Fruit fly (Drosophila melanogaster) whole organism, prepupa: ENCODE results near the gene ppk20.

Experiments
- CG10669 ChIP-seq: fragments of 200-800 bp; sonication (Bioruptor generic); optimal IDR thresholded peaks from 3 replicates; lab custom pipeline; 2018; ENCODE audit warnings: missing biosample characterization, mild to moderate bottlenecking, missing genetic modification characterization, moderate library complexity
- CG3032 ChIP-seq: fragments of 200-800 bp; optimal IDR thresholded peaks from 2 replicates; lab custom pipeline; 2019; ENCODE audit warnings: missing biosample characterization, mild to moderate bottlenecking, missing genetic modification characterization, moderate library complexity
- CG32006 ChIP-seq: fragments of 200-800 bp; sonication (Bioruptor generic); optimal IDR thresholded peaks from 3 replicates; lab custom pipeline; 2017; ENCODE audit warnings: missing biosample characterization, mild to moderate bottlenecking, missing genetic modification characterization
- CG6163 ChIP-seq: fragments of 200-800 bp; sonication (Bioruptor generic); IDR thresholded peaks from 3 replicates; pipeline ENCODE4 v1.3.6; 2022; ENCODE audit warnings: missing biosample characterization, missing genetic modification characterization
- CG6276 ChIP-seq: fragments of 200-800 bp; sonication (Bioruptor generic); optimal IDR thresholded peaks from 2 replicates; lab custom pipeline; 2017; ENCODE audit warnings: missing biosample characterization, mild to moderate bottlenecking, missing genetic modification characterization
- CG8119 ChIP-seq: fragments of 200-800 bp; sonication (Bioruptor generic); IDR thresholded peaks from 3 replicates; pipeline ENCODE4 v1.3.6; 2022; ENCODE audit warnings: missing biosample characterization, missing genetic modification characterization
- Ets21C ChIP-seq: fragments of 200-800 bp; sonication (Bioruptor generic); optimal IDR thresholded peaks from 3 replicates; lab custom pipeline; 2016; ENCODE audit warnings: missing biosample characterization, missing genetic modification characterization
- OdsH ChIP-seq: fragments of 200-800 bp; sonication (Bioruptor generic); optimal IDR thresholded peaks from 3 replicates; lab custom pipeline; 2016; ENCODE audit warnings: missing biosample characterization, missing genetic modification characterization
- cyc ChIP-seq: fragments of 200-800 bp; sonication (Bioruptor generic); optimal IDR thresholded peaks from 3 replicates; lab custom pipeline; 2016; ENCODE audit warnings: missing biosample characterization, missing genetic modification characterization
- pdm3 ChIP-seq: fragments of 200-800 bp; sonication (Bioruptor generic); optimal IDR thresholded peaks from 3 replicates; lab custom pipeline; 2016; ENCODE audit warnings: missing biosample characterization, missing genetic modification characterization

dm6 chr3R:29711434-29711833, 42.8 kb upstream of the ppk20 start:
- TF ChIP-seq pdm3 (GFP tag; lab: Kevin White, UChicago) (no peak), CG10669 (GFP tag; lab: Kevin White, UChicago) (no peak), OdsH (GFP tag; lab: Kevin White, UChicago) (no peak), CG3032 (no peak), CG32006 (GFP tag; lab: Kevin White, UChicago) (no peak), CG6276 (GFP tag; lab: Kevin White, UChicago) (no peak), cyc (GFP tag; lab: Kevin White, UChicago) (no peak), CG6163 (GFP tag; lab: Robert Waterston, UW) (no peak), CG8119 (GFP tag; lab: Robert Waterston, UW) (no peak), Ets21C (GFP tag; lab: Kevin White, UChicago) (no peak)
